Fruit fly (Drosophila melanogaster): ENCODE measurements around the gene tHMG2.

Gene tHMG2

dm6 chr3R:22530305-22530704 is 37.6 kb downstream of the tHMG2 start, which contains the start of gene CG33099 (continued):
- 0 out of 2 replicates have a peak, but pooled peaks have one; percentile 20 for TF ChIP-seq bowl (GFP tag; IDR thresholded peaks at IDR 0.05)
- TF ChIP-seq Sry-β (GFP tag; optimal IDR thresholded peaks at IDR 0.05), result no peak
- peak; percentile 0 for TF ChIP-seq CG7271 (tag; optimal IDR thresholded peaks at IDR 0.05)
- TF ChIP-seq prd (optimal IDR thresholded peaks at IDR 0.05), result no peak
- peak; percentile 22; the same call in 1 of the 3 replicates for TF ChIP-seq prd (GFP tag; IDR thresholded peaks at IDR 0.05)
- TF ChIP-seq nerfin-1 (tag; optimal IDR thresholded peaks at IDR 0.05), result no peak
- no peak for TF ChIP-seq ase (GFP tag; IDR thresholded peaks at IDR 0.05)
- TF ChIP-seq Eip74EF (GFP tag; optimal IDR thresholded peaks at IDR 0.05), result no peak
- peak; percentile 61; the same call in 1 of the 3 replicates for TF ChIP-seq otp (GFP tag; IDR thresholded peaks at IDR 0.05)
- peak; percentile 47; the same call in 1 of the 2 replicates for TF ChIP-seq vvl (GFP tag; IDR thresholded peaks at IDR 0.05)
- no peak for TF ChIP-seq sim (GFP tag; IDR thresholded peaks at IDR 0.05)
- no peak for TF ChIP-seq Xbp1 (GFP tag; optimal IDR thresholded peaks at IDR 0.05)
- no peak for TF ChIP-seq CG32767 (GFP tag; IDR thresholded peaks at IDR 0.05)
- TF ChIP-seq Dip2 (GFP tag; IDR thresholded peaks at IDR 0.05), result no peak
- no peak for TF ChIP-seq Six4 (GFP tag; optimal IDR thresholded peaks at IDR 0.05)
- no peak for TF ChIP-seq tup (GFP tag; optimal IDR thresholded peaks at IDR 0.05)
- TF ChIP-seq CG9215 (GFP tag; IDR thresholded peaks at IDR 0.05), result no peak
- TF ChIP-seq CG9876 (GFP tag; optimal IDR thresholded peaks at IDR 0.05), result no peak
- TF ChIP-seq unpg (GFP tag; optimal IDR thresholded peaks at IDR 0.05), result peak; percentile 43
- no peak for TF ChIP-seq CG3163 (GFP tag; optimal IDR thresholded peaks at IDR 0.05)
- TF ChIP-seq Doc3 (GFP tag; IDR thresholded peaks at IDR 0.05; ENCODE audit: partially characterized antibody), result no peak
- peak; percentile 16 for TF ChIP-seq Camta (GFP tag; optimal IDR thresholded peaks at IDR 0.05)
- TF ChIP-seq croc (GFP tag; conservative IDR thresholded peaks at IDR 0.05), result no peak

dm6 chr3R:22531801-22532200 is 39.0 kb downstream of the tHMG2 start, which contains the start of gene CG33093:
CG33093 (minus strand) TSS chr3R:22531922.
- TF ChIP-seq CG6791 (GFP tag; IDR thresholded peaks at IDR 0.05; ENCODE audit: partially characterized antibody) (no peak), CG15601 (tag; optimal IDR thresholded peaks at IDR 0.05) (no peak), HLHmδ (GFP tag; optimal IDR thresholded peaks at IDR 0.05) (no peak), trh (GFP tag; optimal IDR thresholded peaks at IDR 0.05) (no peak), B-H2 (GFP tag; optimal IDR thresholded peaks at IDR 0.05) (no peak), CG18476 (GFP tag; optimal IDR thresholded peaks at IDR 0.05) (no peak), CG13424 (tag; optimal IDR thresholded peaks at IDR 0.05) (peak; percentile 7), Asciz (GFP tag; optimal IDR thresholded peaks at IDR 0.05) (no peak), ash1 (GFP tag; optimal IDR thresholded peaks at IDR 0.05) (no peak), Hr78 (GFP tag; optimal IDR thresholded peaks at IDR 0.05) (peak in 1 of 2 experiments; percentile 65), CG15514 (GFP tag; optimal IDR thresholded peaks at IDR 0.05) (no peak), bsh (GFP tag; optimal IDR thresholded peaks at IDR 0.05) (peak in 1 of 2 experiments; percentile 2), CG18262 (tag; optimal IDR thresholded peaks at IDR 0.05) (no peak), E2f1 (GFP tag; IDR thresholded peaks at IDR 0.05) (no peak), CG4820 (GFP tag; optimal IDR thresholded peaks at IDR 0.05) (no peak), Eip74EF (GFP tag; optimal IDR thresholded peaks at IDR 0.05) (no peak), dimm (GFP tag; IDR thresholded peaks at IDR 0.05) (no peak), gfzf (GFP tag; optimal IDR thresholded peaks at IDR 0.05) (no peak), CG10979 (tag; optimal IDR thresholded peaks at IDR 0.05) (no peak), Hand (GFP tag; optimal IDR thresholded peaks at IDR 0.05) (no peak), CG10565 (GFP tag; optimal IDR thresholded peaks at IDR 0.05) (no peak), amos (GFP tag; IDR thresholded peaks at IDR 0.05; ENCODE audit: partially characterized antibody) (peak; percentile 33; the same call in 1 of the 2 replicates), CG31365 (tag; optimal IDR thresholded peaks at IDR 0.05) (no peak), Nf-YB (GFP tag; optimal IDR thresholded peaks at IDR 0.05) (peak; percentile 14), HmgZ (tag; optimal IDR thresholded peaks at IDR 0.05) (peak; percentile 3), grn (GFP tag; optimal IDR thresholded peaks at IDR 0.05) (peak; percentile 74), crc (GFP tag; optimal IDR thresholded peaks at IDR 0.05) (no peak), CG17385 (GFP tag; optimal IDR thresholded peaks at IDR 0.05) (no peak)
